Worm (Caenorhabditis elegans) whole organism, L3 larva: Measurements from ENCODE around the gene DH11.2.

Experiments
- ZK546.5 ChIP-seq: sonication (generic microtip); optimal IDR thresholded peaks from 2 replicates; lab custom pipeline; 2017; ENCODE audit warnings: missing biosample characterization, missing genetic modification characterization
- aly-2 ChIP-seq: fragments of 150-350 bp; optimal IDR thresholded peaks from 2 replicates; lab custom pipeline; 2014; ENCODE audit warnings: missing biosample characterization, missing genetic modification characterization
- ama-1 ChIP-seq: fragments of 150-350 bp; optimal IDR thresholded peaks from 2 replicates; lab custom pipeline; 2018
- egl-27 ChIP-seq: sonication (generic microtip); optimal IDR thresholded peaks from 4 replicates; lab custom pipeline; 2017; ENCODE audit warnings: missing biosample characterization, missing genetic modification reagents, missing genetic modification characterization
- egl-5 ChIP-seq: fragments of 150-350 bp; optimal IDR thresholded peaks from 2 replicates; lab custom pipeline; 2017; ENCODE audit warnings: missing biosample characterization, missing genetic modification reagents, missing genetic modification characterization, inconsistent platforms
- lin-39 ChIP-seq: fragments of 150-350 bp; optimal IDR thresholded peaks from 2 replicates; lab custom pipeline; 2018; ENCODE audit warnings: missing biosample characterization, missing genetic modification reagents, missing genetic modification characterization
- mdl-1 ChIP-seq: fragments of 150-350 bp; optimal IDR thresholded peaks from 2 replicates; lab custom pipeline; 2014; ENCODE audit warnings: missing biosample characterization, missing genetic modification characterization
- nhr-11 ChIP-seq: fragments of 150-350 bp; optimal IDR thresholded peaks from 2 replicates; lab custom pipeline; 2014; ENCODE audit warnings: missing biosample characterization, missing genetic modification characterization
- nhr-12 ChIP-seq: fragments of 150-350 bp; optimal IDR thresholded peaks from 2 replicates; lab custom pipeline; 2014; ENCODE audit warnings: missing biosample characterization, missing genetic modification characterization
- nhr-28 ChIP-seq: fragments of 150-350 bp; optimal IDR thresholded peaks from 2 replicates; lab custom pipeline; 2014; ENCODE audit warnings: missing biosample characterization, missing genetic modification characterization
- pqm-1 ChIP-seq: fragments of 150-350 bp; optimal IDR thresholded peaks from 2 replicates; lab custom pipeline; 2017; ENCODE audit warnings: missing biosample characterization, missing genetic modification characterization, inconsistent platforms
- sea-2 ChIP-seq: fragments of 150-350 bp; sonication (generic microtip); optimal IDR thresholded peaks from 4 replicates; lab custom pipeline; 2014; ENCODE audit warnings: missing biosample characterization, missing genetic modification reagents, missing genetic modification characterization
- skn-1 ChIP-seq: fragments of 150-350 bp; optimal IDR thresholded peaks from 2 replicates; lab custom pipeline; 2014; ENCODE audit warnings: missing biosample characterization, missing genetic modification characterization
- ztf-11 ChIP-seq: fragments of 150-350 bp; optimal IDR thresholded peaks from 2 replicates; lab custom pipeline; 2014; ENCODE audit warnings: missing biosample characterization, missing genetic modification characterization

DNA sequence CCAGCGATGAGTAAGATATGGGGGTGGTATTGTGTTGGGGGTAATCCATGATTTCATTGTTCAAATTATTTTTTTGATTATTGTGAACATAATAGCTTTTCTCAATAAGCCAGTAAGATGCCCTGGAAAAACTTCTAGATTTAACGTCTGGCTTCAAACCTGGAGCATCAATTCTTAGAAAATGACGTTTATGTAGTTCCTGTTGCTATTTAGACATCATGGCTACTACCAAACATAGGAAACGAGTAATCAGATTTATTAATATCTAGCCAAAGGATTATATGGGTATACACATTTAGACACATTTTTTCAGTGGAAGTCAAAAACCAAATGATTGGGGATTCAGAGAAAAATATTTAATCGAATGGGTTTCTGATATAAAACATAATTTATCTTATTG is 46.9 kb downstream of the DH11.2 start:
- no peak for TF ChIP-seq ztf-11 (tag; lab: Kevin White, UChicago)
- no peak for TF ChIP-seq sea-2
- no peak for TF ChIP-seq ama-1
- no peak for TF ChIP-seq egl-5 (tag; lab: Kevin White, UChicago)
- no peak for TF ChIP-seq mdl-1 (tag; lab: Kevin White, UChicago)
- no peak for TF ChIP-seq aly-2
- TF ChIP-seq nhr-11 (tag; lab: Kevin White, UChicago), result peak; percentile 81
- no peak for TF ChIP-seq lin-39 (tag; lab: Kevin White, UChicago)
- TF ChIP-seq nhr-12 (tag; lab: Kevin White, UChicago), result no peak
- no peak for TF ChIP-seq pqm-1 (tag; lab: Kevin White, UChicago)
- no peak for TF ChIP-seq egl-27
- TF ChIP-seq ZK546.5 (tag; lab: Kevin White, UChicago), result no peak
- TF ChIP-seq skn-1 (tag; lab: Kevin White, UChicago), result no peak
- TF ChIP-seq nhr-28 (tag; lab: Kevin White, UChicago), result no peak
